Worm (Caenorhabditis elegans) whole organism, L1 larva: Measurements from ENCODE around the gene spp-24.

Experiments
- C16A3.4 ChIP-seq: fragments of 150-350 bp; optimal IDR thresholded peaks from 2 replicates; lab custom pipeline; 2014; ENCODE audit warnings: missing biosample characterization, missing genetic modification characterization
- fkh-10 ChIP-seq: sonication (generic microtip); optimal IDR thresholded peaks from 2 replicates; lab custom pipeline; 2017; ENCODE audit warnings: missing biosample characterization, missing genetic modification reagents, missing genetic modification characterization
- mep-1 ChIP-seq: fragments of 150-350 bp; optimal IDR thresholded peaks from 2 replicates; lab custom pipeline; 2014; ENCODE audit warnings: missing biosample characterization, missing genetic modification characterization
- nhr-237 ChIP-seq: fragments of 150-350 bp; optimal IDR thresholded peaks from 2 replicates; lab custom pipeline; 2014; ENCODE audit warnings: missing biosample characterization, missing genetic modification characterization
- skn-1 ChIP-seq: fragments of 150-350 bp; optimal IDR thresholded peaks from 2 replicates; lab custom pipeline; 2014; ENCODE audit warnings: missing biosample characterization, missing genetic modification characterization
- snpc-4 ChIP-seq: fragments of 150-350 bp; optimal IDR thresholded peaks from 2 replicates; lab custom pipeline; 2014; ENCODE audit warnings: missing biosample characterization, missing genetic modification characterization
- unc-130 ChIP-seq: fragments of 150-350 bp; optimal IDR thresholded peaks from 2 replicates; lab custom pipeline; 2017; ENCODE audit warnings: missing biosample characterization, missing genetic modification characterization, inconsistent platforms
- unc-62 ChIP-seq: fragments of 150-350 bp; optimal IDR thresholded peaks from 2 replicates; lab custom pipeline; 2014; ENCODE audit warnings: missing biosample characterization, missing genetic modification reagents, missing genetic modification characterization
- unc-98 ChIP-seq: fragments of 200-800 bp; sonication (Bioruptor generic); IDR thresholded peaks from 2 replicates; pipeline ENCODE4 v1.3.6; 2022; ENCODE audit warnings: missing genetic modification characterization, missing compliant biosample characterization

DNA sequence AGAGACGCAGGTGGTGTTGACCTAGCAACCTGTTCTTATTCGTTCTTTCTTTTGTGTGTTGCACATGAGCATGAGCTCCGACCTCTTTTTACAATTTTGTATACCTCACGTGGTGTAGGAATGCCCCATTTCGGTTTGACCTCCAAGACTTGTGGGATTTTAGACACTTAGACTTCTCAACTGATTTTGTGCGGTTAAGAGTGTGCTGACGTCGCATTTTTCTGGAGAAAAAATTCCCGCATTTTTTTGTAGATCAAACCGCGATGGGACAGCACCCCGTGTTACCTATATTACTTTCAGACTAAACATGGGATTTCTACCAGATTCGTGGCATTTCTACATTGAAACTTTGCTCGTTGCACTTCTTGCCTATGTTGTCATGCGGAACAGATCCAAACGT, 12.0 kb upstream of the spp-24 start, which contains the start of gene sptl-1:
- TF ChIP-seq unc-98 (GFP tag; lab: Robert Waterston, UW) (no peak), C16A3.4 (tag; lab: Kevin White, UChicago) (no peak), mep-1 (tag; lab: Kevin White, UChicago) (no peak), snpc-4 (tag; lab: Kevin White, UChicago) (no peak), skn-1 (tag; lab: Kevin White, UChicago) (no peak), fkh-10 (GFP tag; lab: Kevin White, UChicago) (no peak), unc-62 (GFP tag; lab: Kevin White, UChicago) (no peak), unc-130 (no peak), nhr-237 (tag; lab: Kevin White, UChicago) (no peak)
